Fruit fly (Drosophila melanogaster): ENCODE results near the gene CG12065.

The CG12065 gene

dm6 chrX:8560087-8560999, 13.8 kb upstream of the CG12065 start, which contains the start of the genes CG12112 and Trf4-1:
Gene CG12112 (minus strand): TSS chrX:8560192.
Gene Trf4-1 (plus strand): TSS chrX:8560322.
- TF ChIP-seq CG12768 (GFP tag; optimal IDR thresholded peaks at IDR 0.05): no peak
- no peak for TF ChIP-seq tj (GFP tag; optimal IDR thresholded peaks at IDR 0.05)
- TF ChIP-seq pad (GFP tag; optimal IDR thresholded peaks at IDR 0.05): no peak
- TF ChIP-seq CG7101 (tag; optimal IDR thresholded peaks at IDR 0.05): peak; percentile 17
- peak; percentile 86 for TF ChIP-seq Mnt (GFP tag; optimal IDR thresholded peaks at IDR 0.05)
- TF ChIP-seq Crg-1 (GFP tag; optimal IDR thresholded peaks at IDR 0.05): peak; percentile 10
- peak; percentile 23 for TF ChIP-seq CG14711 (tag; optimal IDR thresholded peaks at IDR 0.05)
- peak; percentile 47 for TF ChIP-seq CG5204 (GFP tag; optimal IDR thresholded peaks at IDR 0.05)
- TF ChIP-seq bab1 (GFP tag; optimal IDR thresholded peaks at IDR 0.05): peak; percentile 26
- peak; percentile 50 for TF ChIP-seq toe (GFP tag; optimal IDR thresholded peaks at IDR 0.05)
- TF ChIP-seq CG1620 (GFP tag; optimal IDR thresholded peaks at IDR 0.05): peak; percentile 72
- peak; percentile 94 for TF ChIP-seq kay (GFP tag; ENCODE audit: borderline replicate concordance)

dm6 chrX:8561404-8562397, 12.4 kb upstream of the CG12065 start:
- no peak for TF ChIP-seq Clk (GFP tag; optimal IDR thresholded peaks at IDR 0.05)
- peak; percentile 74 for TF ChIP-seq CG7101 (tag; optimal IDR thresholded peaks at IDR 0.05)
- no peak for TF ChIP-seq bab1 (GFP tag; optimal IDR thresholded peaks at IDR 0.05)
- peak; percentile 0 for TF ChIP-seq CG11617 (GFP tag; optimal IDR thresholded peaks at IDR 0.05)
- peak; percentile 57 for TF ChIP-seq CG14711 (tag; optimal IDR thresholded peaks at IDR 0.05)
- peak; percentile 9 for TF ChIP-seq CG33017 (tag; optimal IDR thresholded peaks at IDR 0.05)
- TF ChIP-seq tj (GFP tag; optimal IDR thresholded peaks at IDR 0.05): peak; percentile 94
- no peak for TF ChIP-seq kay (GFP tag; ENCODE audit: borderline replicate concordance)
- TF ChIP-seq Mnt (GFP tag; optimal IDR thresholded peaks at IDR 0.05): peak; percentile 99
- TF ChIP-seq CG5204 (GFP tag; optimal IDR thresholded peaks at IDR 0.05): no peak
- no peak for TF ChIP-seq Hr96 (GFP tag; optimal IDR thresholded peaks at IDR 0.05)
- no peak for TF ChIP-seq cnc (optimal IDR thresholded peaks at IDR 0.05)
- peak; percentile 59 for TF ChIP-seq CG12768 (GFP tag; optimal IDR thresholded peaks at IDR 0.05)
- TF ChIP-seq cic (GFP tag; optimal IDR thresholded peaks at IDR 0.05): peak; percentile 95
- no peak for TF ChIP-seq CG7045 (GFP tag; optimal IDR thresholded peaks at IDR 0.05)
- TF ChIP-seq ovo (GFP tag; optimal IDR thresholded peaks at IDR 0.05): peak; percentile 21
- TF ChIP-seq toe (GFP tag; optimal IDR thresholded peaks at IDR 0.05): no peak
- peak; percentile 61 for TF ChIP-seq CG1620 (GFP tag; optimal IDR thresholded peaks at IDR 0.05)
- peak; percentile 87 for TF ChIP-seq Crg-1 (GFP tag; optimal IDR thresholded peaks at IDR 0.05)
- peak; percentile 65 for TF ChIP-seq pad (GFP tag; optimal IDR thresholded peaks at IDR 0.05)

- TF ChIP-seq CG33017 (tag; optimal IDR thresholded peaks at IDR 0.05) (no peak), pad (GFP tag; optimal IDR thresholded peaks at IDR 0.05) (peak; percentile 96), ovo (GFP tag; optimal IDR thresholded peaks at IDR 0.05) (peak; percentile 34)
Observed at dm6 chrX:8569038-8569437, 5.1 kb upstream of the CG12065 start.

dm6 chrX:8569639-8570038, 4.5 kb upstream of the CG12065 start:
- TF ChIP-seq CG11617 (GFP tag; optimal IDR thresholded peaks at IDR 0.05) (no peak), toe (GFP tag; optimal IDR thresholded peaks at IDR 0.05) (no peak), Hr96 (GFP tag; optimal IDR thresholded peaks at IDR 0.05) (no peak), pad (GFP tag; optimal IDR thresholded peaks at IDR 0.05) (no peak), Clk (GFP tag; optimal IDR thresholded peaks at IDR 0.05) (no peak), CG7101 (tag; optimal IDR thresholded peaks at IDR 0.05) (no peak), CG14711 (tag; optimal IDR thresholded peaks at IDR 0.05) (no peak), CG12768 (GFP tag; optimal IDR thresholded peaks at IDR 0.05) (no peak), CG5204 (GFP tag; optimal IDR thresholded peaks at IDR 0.05) (no peak), Mnt (GFP tag; optimal IDR thresholded peaks at IDR 0.05) (no peak), CG7045 (GFP tag; optimal IDR thresholded peaks at IDR 0.05) (no peak), CG33017 (tag; optimal IDR thresholded peaks at IDR 0.05) (no peak), cnc (optimal IDR thresholded peaks at IDR 0.05) (no peak), Crg-1 (GFP tag; optimal IDR thresholded peaks at IDR 0.05) (no peak), cic (GFP tag; optimal IDR thresholded peaks at IDR 0.05) (no peak), tj (GFP tag; optimal IDR thresholded peaks at IDR 0.05) (no peak), ovo (GFP tag; optimal IDR thresholded peaks at IDR 0.05) (no peak), bab1 (GFP tag; optimal IDR thresholded peaks at IDR 0.05) (no peak)

dm6 chrX:8570848-8571247, 3.3 kb upstream of the CG12065 start, which contains the start of gene CG12111:
Gene CG12111 (minus strand): TSS chrX:8570948.
- TF ChIP-seq cnc (optimal IDR thresholded peaks at IDR 0.05) (no peak), Mnt (GFP tag; optimal IDR thresholded peaks at IDR 0.05) (no peak), CG11617 (GFP tag; optimal IDR thresholded peaks at IDR 0.05) (no peak), CG12768 (GFP tag; optimal IDR thresholded peaks at IDR 0.05) (no peak), CG7101 (tag; optimal IDR thresholded peaks at IDR 0.05) (no peak), CG5204 (GFP tag; optimal IDR thresholded peaks at IDR 0.05) (no peak), kay (GFP tag; ENCODE audit: borderline replicate concordance) (no peak), Clk (GFP tag; optimal IDR thresholded peaks at IDR 0.05) (no peak), CG7045 (GFP tag; optimal IDR thresholded peaks at IDR 0.05) (no peak), CG1620 (GFP tag; optimal IDR thresholded peaks at IDR 0.05) (no peak), Hr96 (GFP tag; optimal IDR thresholded peaks at IDR 0.05) (no peak)

Data from whole organism, adult.